Worm (Caenorhabditis elegans): ENCODE measurements around the gene clec-42.

DNA sequence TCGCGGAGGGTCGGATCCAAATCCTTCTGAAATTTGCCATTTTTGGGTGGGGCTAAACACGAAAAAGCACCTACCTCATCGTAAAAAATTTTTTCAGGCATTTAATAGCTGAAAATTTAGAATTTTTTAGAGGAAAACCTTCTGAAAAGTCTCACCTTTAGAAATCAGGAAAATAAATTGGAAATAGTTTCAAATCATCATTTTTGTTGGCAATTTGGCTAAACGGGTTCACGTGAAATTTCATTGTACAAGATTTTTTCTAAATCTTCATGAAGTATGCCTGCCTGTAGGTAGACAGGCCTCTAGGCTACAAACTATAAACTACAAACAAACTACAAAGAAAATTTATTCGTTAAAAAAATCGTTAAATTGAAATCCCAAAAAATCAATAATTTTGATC is 22.9 kb upstream of the clec-42 start, which contains the start of gene C14A6.7:
- TF ChIP-seq pqm-1 (tag; optimal IDR thresholded peaks at IDR 0.05) = no peak
- TF ChIP-seq snpc-4 (tag; optimal IDR thresholded peaks at IDR 0.05) = no peak
- TF ChIP-seq ztf-11 (tag; optimal IDR thresholded peaks at IDR 0.05) = no peak
- no peak for TF ChIP-seq zip-11 (GFP tag; IDR thresholded peaks at IDR 0.05)
- no peak for TF ChIP-seq hlh-11 (tag; optimal IDR thresholded peaks at IDR 0.05)
- no peak for TF ChIP-seq mdt-29 (GFP tag; IDR thresholded peaks at IDR 0.05)
- no peak for TF ChIP-seq unc-130 (GFP tag; optimal IDR thresholded peaks at IDR 0.05)
- TF ChIP-seq nhr-48 (tag; optimal IDR thresholded peaks at IDR 0.05) = no peak
- TF ChIP-seq Y75B8A.6 (GFP tag; IDR thresholded peaks at IDR 0.05) = no peak
- no peak for TF ChIP-seq ceh-62 (tag; optimal IDR thresholded peaks at IDR 0.05)

Data from whole organism, L4 larva.